Worm (Caenorhabditis elegans) whole organism, L3 larva: ENCODE data around the gene T28B11.1.

Experiments used
- R02D3.7 ChIP-seq: fragments of 150-350 bp; optimal IDR thresholded peaks from 2 replicates; lab custom pipeline; 2014; ENCODE audit warnings: missing biosample characterization, missing genetic modification characterization
- aly-2 ChIP-seq: fragments of 150-350 bp; optimal IDR thresholded peaks from 2 replicates; lab custom pipeline; 2014; ENCODE audit warnings: missing biosample characterization, missing genetic modification characterization
- ama-1 ChIP-seq: fragments of 150-350 bp; optimal IDR thresholded peaks from 2 replicates; lab custom pipeline; 2018
- ceh-16 ChIP-seq: sonication (generic microtip); optimal IDR thresholded peaks from 2 replicates; lab custom pipeline; 2017; ENCODE audit warnings: missing biosample characterization, missing genetic modification characterization
- egl-27 ChIP-seq: sonication (generic microtip); optimal IDR thresholded peaks from 4 replicates; lab custom pipeline; 2017; ENCODE audit warnings: missing biosample characterization, missing genetic modification reagents, missing genetic modification characterization
- elt-3 ChIP-seq, 3 experiments: fragments of 150-350 bp in 1 of 3; sonication (generic microtip) in 2 of 3; optimal IDR thresholded peaks; 2 replicates in 2 of 3; 4 replicates in 1 of 3; lab custom pipeline; 2014 to 2017; ENCODE audit warnings: missing biosample characterization in 3 of 3, missing genetic modification characterization in 3 of 3
- fkh-10 ChIP-seq: sonication (generic microtip); optimal IDR thresholded peaks from 2 replicates; lab custom pipeline; 2017; ENCODE audit warnings: missing biosample characterization, missing genetic modification reagents, missing genetic modification characterization
- lin-39 ChIP-seq: fragments of 150-350 bp; optimal IDR thresholded peaks from 2 replicates; lab custom pipeline; 2018; ENCODE audit warnings: missing biosample characterization, missing genetic modification reagents, missing genetic modification characterization
- nhr-23 ChIP-seq: fragments of 150-350 bp; optimal IDR thresholded peaks from 2 replicates; lab custom pipeline; 2014; ENCODE audit warnings: missing biosample characterization, missing genetic modification reagents, missing genetic modification characterization
- nhr-25 ChIP-seq: sonication (generic microtip); optimal IDR thresholded peaks from 2 replicates; lab custom pipeline; 2017; ENCODE audit warnings: missing biosample characterization, missing genetic modification characterization
- sea-2 ChIP-seq: fragments of 150-350 bp; sonication (generic microtip); optimal IDR thresholded peaks from 4 replicates; lab custom pipeline; 2014; ENCODE audit warnings: missing biosample characterization, missing genetic modification reagents, missing genetic modification characterization
- skn-1 ChIP-seq: fragments of 150-350 bp; optimal IDR thresholded peaks from 2 replicates; lab custom pipeline; 2014; ENCODE audit warnings: missing biosample characterization, missing genetic modification characterization
- snpc-4 ChIP-seq: fragments of 150-350 bp; optimal IDR thresholded peaks from 2 replicates; lab custom pipeline; 2014; ENCODE audit warnings: missing biosample characterization, missing genetic modification characterization
- unc-39 ChIP-seq: sonication (generic microtip); optimal IDR thresholded peaks from 4 replicates; lab custom pipeline; 2017; ENCODE audit warnings: missing biosample characterization, missing genetic modification characterization

DNA sequence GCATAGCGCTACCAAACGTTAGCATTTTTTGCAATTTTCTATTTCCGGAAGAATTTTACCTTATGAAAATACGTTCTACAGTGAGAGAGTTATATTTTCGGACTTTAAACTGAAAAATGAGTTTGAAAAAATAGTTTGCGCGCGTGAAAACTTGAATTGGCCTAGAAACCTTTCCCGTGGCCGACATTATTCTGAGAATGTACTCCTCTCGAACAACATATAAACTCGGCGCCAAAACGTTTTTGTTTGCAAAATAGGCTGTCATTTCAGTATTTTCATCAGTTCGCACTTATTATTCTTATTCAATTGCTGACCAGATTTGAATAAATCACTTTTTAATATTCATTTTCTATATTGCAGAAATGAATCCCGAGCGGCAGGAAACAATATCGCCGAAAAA is 4.5 kb upstream of the T28B11.1 start, which contains the start of the genes mre-11 and wdr-5.3:
- no peak for TF ChIP-seq unc-39 (tag; lab: Kevin White, UChicago)
- no peak for TF ChIP-seq aly-2
- TF ChIP-seq ama-1 (lab: Kevin White, UChicago), result no peak
- TF ChIP-seq skn-1, result peak; percentile 12
- no peak for TF ChIP-seq elt-3 (tag; optimal IDR thresholded peaks at IDR 0.05; lab: Kevin White, UChicago)
- no peak for TF ChIP-seq fkh-10 (GFP tag; lab: Kevin White, UChicago)
- no peak for TF ChIP-seq lin-39
- TF ChIP-seq snpc-4 (tag; lab: Kevin White, UChicago), result peak; percentile 85
- peak; percentile 62 for TF ChIP-seq nhr-23 (tag; lab: Kevin White, UChicago)
- TF ChIP-seq R02D3.7 (tag; lab: Kevin White, UChicago), result no peak
- TF ChIP-seq nhr-25 (tag; lab: Kevin White, UChicago), result peak; percentile 24
- no peak for TF ChIP-seq sea-2 (GFP tag; lab: Kevin White, UChicago)
- no peak for TF ChIP-seq egl-27
- TF ChIP-seq ceh-16, result no peak
